Worm (Caenorhabditis elegans) whole organism, mixed stage, embryonic: Measurements from ENCODE around the gene irld-32.
"Not testable (repeated sequence)": the region's sequence is repeated elsewhere in the genome, so short reads cannot be mapped to it uniquely, and the experiment has no call there.

Source experiments
- M03D4.4 ChIP-seq: sonication (generic microtip); optimal IDR thresholded peaks from 2 replicates; lab custom pipeline; 2017; ENCODE audit warnings: mild to moderate bottlenecking, missing genetic modification characterization, missing compliant biosample characterization
- bed-3 ChIP-seq: fragments of 200-800 bp; sonication (Bioruptor generic); optimal IDR thresholded peaks from 3 replicates; lab custom pipeline; 2018; ENCODE audit warnings: mild to moderate bottlenecking, missing genetic modification characterization, moderate library complexity, missing compliant biosample characterization
- blmp-1 ChIP-seq: fragments of 150-350 bp; optimal IDR thresholded peaks from 2 replicates; lab custom pipeline; 2014; ENCODE audit warnings: missing biosample characterization, missing genetic modification characterization
- ceh-39 ChIP-seq: fragments of 150-350 bp; optimal IDR thresholded peaks from 2 replicates; lab custom pipeline; 2014; ENCODE audit warnings: missing biosample characterization, missing genetic modification characterization
- ceh-43 ChIP-seq: fragments of 200-800 bp; sonication (Bioruptor generic); optimal IDR thresholded peaks from 2 replicates; lab custom pipeline; 2018; ENCODE audit warnings: mild to moderate bottlenecking, missing genetic modification characterization, moderate library complexity, missing compliant biosample characterization
- ceh-83 ChIP-seq: fragments of 200-800 bp; sonication (Bioruptor generic); optimal IDR thresholded peaks from 2 replicates; lab custom pipeline; 2018; ENCODE audit warnings: mild to moderate bottlenecking, missing genetic modification characterization, missing compliant biosample characterization
- drap-1 ChIP-seq: fragments of 200-800 bp; sonication (Bioruptor generic); optimal IDR thresholded peaks from 3 replicates; lab custom pipeline; 2018; ENCODE audit warnings: mild to moderate bottlenecking, missing genetic modification characterization, missing compliant biosample characterization
- elt-1 ChIP-seq: sonication (generic microtip); optimal IDR thresholded peaks from 2 replicates; lab custom pipeline; 2017; ENCODE audit warnings: missing genetic modification characterization, mild to moderate bottlenecking, missing compliant biosample characterization, antibody characterized with exemption, moderate library complexity, borderline replicate concordance; ENCODE audit not compliant: insufficient read depth
- elt-3 ChIP-seq: fragments of 150-350 bp; optimal IDR thresholded peaks from 2 replicates; lab custom pipeline; 2014; ENCODE audit warnings: missing biosample characterization, missing genetic modification characterization
- flh-1 ChIP-seq: fragments of 200-800 bp; sonication (Bioruptor generic); optimal IDR thresholded peaks from 2 replicates; lab custom pipeline; 2018; ENCODE audit warnings: mild to moderate bottlenecking, missing genetic modification characterization, moderate library complexity, missing compliant biosample characterization
- ham-2 ChIP-seq: fragments of 200-800 bp; sonication (Bioruptor generic); optimal IDR thresholded peaks from 2 replicates; lab custom pipeline; 2018; ENCODE audit warnings: mild to moderate bottlenecking, missing genetic modification characterization, missing compliant biosample characterization
- hlh-1 ChIP-seq: fragments of 150-350 bp; optimal IDR thresholded peaks from 2 replicates; lab custom pipeline; 2014; ENCODE audit warnings: missing biosample characterization, missing genetic modification reagents, missing genetic modification characterization
- lin-13 ChIP-seq: fragments of 150-350 bp; optimal IDR thresholded peaks from 2 replicates; lab custom pipeline; 2014; ENCODE audit warnings: missing biosample characterization, missing genetic modification characterization
- lin-32 ChIP-seq: fragments of 200-800 bp; sonication (Bioruptor generic); optimal IDR thresholded peaks from 2 replicates; lab custom pipeline; 2018; ENCODE audit warnings: mild to moderate bottlenecking, missing genetic modification characterization, missing compliant biosample characterization
- lsy-2 ChIP-seq: fragments of 150-350 bp; optimal IDR thresholded peaks from 2 replicates; lab custom pipeline; 2014; ENCODE audit warnings: missing biosample characterization, missing genetic modification characterization
- mab-5 ChIP-seq: fragments of 150-350 bp; optimal IDR thresholded peaks from 2 replicates; lab custom pipeline; 2014; ENCODE audit warnings: missing biosample characterization, missing genetic modification characterization
- mep-1 ChIP-seq: fragments of 150-350 bp; optimal IDR thresholded peaks from 2 replicates; lab custom pipeline; 2017; ENCODE audit warnings: missing biosample characterization, missing genetic modification reagents, missing genetic modification characterization, inconsistent platforms
- mls-2 ChIP-seq: sonication (generic microtip); optimal IDR thresholded peaks from 2 replicates; lab custom pipeline; 2016; ENCODE audit warnings: mild to moderate bottlenecking, missing genetic modification characterization, moderate library complexity, missing compliant biosample characterization
- nhr-2 ChIP-seq: fragments of 150-350 bp; optimal IDR thresholded peaks from 2 replicates; lab custom pipeline; 2014; ENCODE audit warnings: missing biosample characterization, missing genetic modification characterization
- nhr-237 ChIP-seq: fragments of 150-350 bp; optimal IDR thresholded peaks from 2 replicates; lab custom pipeline; 2014; ENCODE audit warnings: missing biosample characterization, missing genetic modification characterization
- nhr-28 ChIP-seq: fragments of 150-350 bp; optimal IDR thresholded peaks from 2 replicates; lab custom pipeline; 2014; ENCODE audit warnings: missing biosample characterization, missing genetic modification characterization
- nhr-76 ChIP-seq: sonication (generic microtip); optimal IDR thresholded peaks from 2 replicates; lab custom pipeline; 2017; ENCODE audit warnings: missing biosample characterization, missing genetic modification characterization
- pha-4 ChIP-seq: fragments of 150-350 bp; optimal IDR thresholded peaks from 2 replicates; lab custom pipeline; 2018; ENCODE audit warnings: missing biosample characterization, missing genetic modification reagents, missing genetic modification characterization
- sem-2 ChIP-seq: fragments of 200-800 bp; sonication (Bioruptor generic); optimal IDR thresholded peaks from 2 replicates; lab custom pipeline; 2018; ENCODE audit warnings: mild to moderate bottlenecking, missing genetic modification characterization, missing compliant biosample characterization
- snpc-4 ChIP-seq: fragments of 150-350 bp; optimal IDR thresholded peaks from 2 replicates; lab custom pipeline; 2014; ENCODE audit warnings: missing biosample characterization, missing genetic modification characterization
- sptf-1 ChIP-seq: sonication (generic microtip); optimal IDR thresholded peaks from 2 replicates; lab custom pipeline; 2017; ENCODE audit warnings: mild to moderate bottlenecking, missing genetic modification characterization, moderate library complexity, missing compliant biosample characterization
- unc-39 ChIP-seq: fragments of 150-350 bp; optimal IDR thresholded peaks from 2 replicates; lab custom pipeline; 2014; ENCODE audit warnings: missing biosample characterization, missing genetic modification characterization
- unc-62 ChIP-seq: fragments of 150-350 bp; optimal IDR thresholded peaks from 2 replicates; lab custom pipeline; 2014; ENCODE audit warnings: missing biosample characterization, missing genetic modification reagents, missing genetic modification characterization
- zip-8 ChIP-seq: fragments of 150-350 bp; optimal IDR thresholded peaks from 2 replicates; lab custom pipeline; 2014; ENCODE audit warnings: missing biosample characterization, missing genetic modification characterization
- ztf-11 ChIP-seq: fragments of 150-350 bp; optimal IDR thresholded peaks from 2 replicates; lab custom pipeline; 2014; ENCODE audit warnings: missing biosample characterization, missing genetic modification characterization

The irld-32 gene

ce11 chrV:2331616-2332015 lies at the start of gene irld-32:
Gene irld-32 (plus strand): TSS chrV:2331916.
- not testable (repeated sequence) for TF ChIP-seq blmp-1 (tag; lab: Kevin White, UChicago); ceh-83; lin-13 (tag; lab: Kevin White, UChicago)

ce11 chrV:2285107-2285506 lies 46.6 kb upstream of the irld-32 start, which contains the start of gene nhr-227:
Gene nhr-227 (plus strand): TSS chrV:2285432.
- no peak for TF ChIP-seq elt-3

ce11 chrV:2290329-2290728 lies 41.4 kb upstream of the irld-32 start, which contains the start of gene nhr-225:
Gene nhr-225 (minus strand): TSS chrV:2290474.
- TF ChIP-seq mls-2 (no peak), elt-3 (no peak), ceh-43 (no peak)
- TF ChIP-seq, all 35 proteins: peak for 0

ce11 chrV:2292240-2292639 lies 39.5 kb upstream of the irld-32 start, which contains the start of gene nhr-115:
Gene nhr-115 (plus strand): TSS chrV:2292540.
- TF ChIP-seq sptf-1 (tag; lab: Kevin White, UChicago) (no peak), mep-1 (tag; lab: Kevin White, UChicago) (no peak), nhr-76 (tag; lab: Kevin White, UChicago) (no peak), lin-32 (GFP tag; lab: Kevin White, UChicago) (no peak), drap-1 (GFP tag; lab: Kevin White, UChicago) (no peak), elt-3 (no peak), ztf-11 (tag; lab: Kevin White, UChicago) (no peak), elt-1 (tag; lab: Kevin White, UChicago) (no peak), blmp-1 (tag; lab: Kevin White, UChicago) (no peak), ceh-83 (no peak), ceh-39 (no peak), M03D4.4 (tag; lab: Kevin White, UChicago) (no peak), bed-3 (GFP tag; lab: Kevin White, UChicago) (no peak), nhr-28 (no peak), ham-2 (GFP tag; lab: Kevin White, UChicago) (no peak), snpc-4 (tag; lab: Kevin White, UChicago) (no peak), mab-5 (tag; lab: Kevin White, UChicago) (no peak), ceh-43 (no peak), sem-2 (GFP tag; lab: Kevin White, UChicago) (no peak)

- TF ChIP-seq ztf-11 (tag; lab: Kevin White, UChicago), result no peak
- no peak for TF ChIP-seq lin-13 (tag; lab: Kevin White, UChicago)
- no peak for TF ChIP-seq elt-3
- TF ChIP-seq ceh-43, result no peak
- TF ChIP-seq mab-5 (tag; lab: Kevin White, UChicago), result no peak
- TF ChIP-seq nhr-76 (tag; lab: Kevin White, UChicago), result no peak
- no peak for TF ChIP-seq mls-2
- no peak for TF ChIP-seq unc-62 (GFP tag; lab: Kevin White, UChicago)
- no peak for TF ChIP-seq mep-1 (tag; lab: Kevin White, UChicago)
- TF ChIP-seq zip-8 (tag; lab: Kevin White, UChicago), result no peak
- TF ChIP-seq nhr-237 (tag; lab: Kevin White, UChicago), result no peak
- TF ChIP-seq blmp-1 (tag; lab: Kevin White, UChicago), result no peak
- no peak for TF ChIP-seq pha-4 (tag; lab: Kevin White, UChicago)
- TF ChIP-seq flh-1 (GFP tag; lab: Kevin White, UChicago), result no peak
- no peak for TF ChIP-seq hlh-1 (tag; lab: Kevin White, UChicago)
- no peak for TF ChIP-seq bed-3 (GFP tag; lab: Kevin White, UChicago)
- TF ChIP-seq nhr-28, result no peak
Measured at ce11 chrV:2294577-2294976, 37.1 kb upstream of the irld-32 start, which contains the start of gene nhr-226. Gene nhr-226 (plus strand): TSS chrV:2294877.

- TF ChIP-seq snpc-4 (tag; lab: Kevin White, UChicago) (no peak), lsy-2 (tag; lab: Kevin White, UChicago) (no peak), nhr-2 (tag; lab: Kevin White, UChicago) (no peak), hlh-1 (tag; lab: Kevin White, UChicago) (no peak), elt-3 (no peak), nhr-76 (tag; lab: Kevin White, UChicago) (no peak), ztf-11 (tag; lab: Kevin White, UChicago) (no peak), ceh-43 (no peak), pha-4 (tag; lab: Kevin White, UChicago) (no peak), sptf-1 (tag; lab: Kevin White, UChicago) (no peak), unc-39 (tag; lab: Kevin White, UChicago) (no peak), mab-5 (tag; lab: Kevin White, UChicago) (no peak), sem-2 (GFP tag; lab: Kevin White, UChicago) (no peak), drap-1 (GFP tag; lab: Kevin White, UChicago) (no peak)
- TF ChIP-seq, all 35 proteins: peak for 0
Measured at ce11 chrV:2300905-2301304, 30.8 kb upstream of the irld-32 start, which contains the start of gene Y19D10B.8. Gene Y19D10B.8 (minus strand): TSS chrV:2301005.
